Fruit fly (Drosophila melanogaster) whole organism, wandering third instar larva: Measurements from ENCODE around the gene CG5687.

Source experiments
- Jra ChIP-seq: sonication (Bioruptor generic); optimal IDR thresholded peaks from 2 replicates; lab custom pipeline; 2016; ENCODE audit warnings: missing biosample characterization, missing genetic modification characterization
- Rel ChIP-seq, 2 experiments: fragments of 200-800 bp; sonication (Bioruptor generic) in 1 of 2; optimal IDR thresholded peaks; 2 replicates in 1 of 2; 3 replicates in 1 of 2; lab custom pipeline; 2016 to 2019; ENCODE audit warnings: mild to moderate bottlenecking in 2 of 2, missing biosample characterization in 2 of 2, missing genetic modification characterization in 2 of 2, moderate library complexity in 1 of 2

dm6 chr3L:1969539-1970337, 30.8 kb upstream of the CG5687 start, which contains the start of gene CG1927:
- TF ChIP-seq Rel (GFP tag; optimal IDR thresholded peaks at IDR 0.05; lab: Kevin White, UChicago) (no peak), Rel (tag; optimal IDR thresholded peaks at IDR 0.05; lab: Kevin White, UChicago) (peak; percentile 0), Jra (GFP tag; lab: Kevin White, UChicago) (no peak)
